Fruit fly (Drosophila melanogaster) whole organism, wandering third instar larva: Measurements from ENCODE around the gene CG11892.

Experiments
- pan ChIP-seq: fragments of >200 bp; optimal IDR thresholded peaks from 2 replicates; lab custom pipeline; 2017
- psq ChIP-seq: fragments of 200-800 bp; sonication (Bioruptor generic); optimal IDR thresholded peaks from 3 replicates; lab custom pipeline; 2017; ENCODE audit warnings: missing biosample characterization, mild to moderate bottlenecking, missing genetic modification characterization, moderate library complexity
- sage ChIP-seq: fragments of 200-800 bp; sonication (Bioruptor generic); optimal IDR thresholded peaks from 2 replicates; lab custom pipeline; 2016; ENCODE audit warnings: missing biosample characterization, mild to moderate bottlenecking, missing genetic modification characterization
- usp ChIP-seq: fragments of >200 bp; optimal IDR thresholded peaks from 2 replicates; lab custom pipeline; 2017; ENCODE audit warnings: missing biosample characterization, missing genetic modification characterization

dm6 chr3R:25283209-25283670 is 1.9 kb downstream of the CG11892 start, which contains the start of gene CG31300:
- TF ChIP-seq pan (lab: Kevin White, UChicago) (no peak), usp (no peak), sage (no peak), psq (GFP tag; lab: Kevin White, UChicago) (no peak)
